Worm (Caenorhabditis elegans): ENCODE measurements around the gene gcy-31.

DNA sequence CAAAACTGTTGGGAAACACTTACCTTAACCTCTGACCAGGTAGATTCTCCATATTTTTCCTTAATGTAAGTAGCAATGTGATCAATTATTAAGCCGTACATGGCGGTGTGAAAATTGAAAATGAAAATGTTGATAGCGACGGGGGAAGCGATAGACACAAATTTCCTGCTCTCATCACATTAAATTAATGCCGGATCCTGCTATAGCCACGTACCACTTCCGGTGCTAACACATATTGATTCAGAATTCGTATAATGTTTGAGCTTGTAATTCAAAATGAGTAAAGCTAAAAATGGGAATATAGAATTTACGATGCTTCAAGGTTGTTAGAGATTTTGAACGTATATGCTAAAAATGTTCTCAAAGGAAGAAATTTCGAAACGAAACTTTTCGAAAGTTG, at the start of gene gcy-31:
- TF ChIP-seq zag-1 (tag; optimal IDR thresholded peaks at IDR 0.05) (no peak), skn-1 (tag; optimal IDR thresholded peaks at IDR 0.05) (no peak), fos-1 (tag; optimal IDR thresholded peaks at IDR 0.05) (no peak), mef-2 (tag; optimal IDR thresholded peaks at IDR 0.05) (no peak)
